Fruit fly (Drosophila melanogaster) whole organism, adult: ENCODE measurements around the gene CG14130.

ENCODE experiments used
- CG11617 ChIP-seq: fragments of 200-800 bp; sonication (Bioruptor generic); optimal IDR thresholded peaks from 2 replicates; lab custom pipeline; 2017; ENCODE audit warnings: mild to moderate bottlenecking, missing biosample characterization, missing genetic modification reagents, missing genetic modification characterization
- CG12768 ChIP-seq: fragments of 200-800 bp; sonication (Bioruptor generic); optimal IDR thresholded peaks from 2 replicates; lab custom pipeline; 2017; ENCODE audit warnings: missing biosample characterization, missing genetic modification characterization, mild to moderate bottlenecking, moderate library complexity, missing genetic modification reagents
- CG14711 ChIP-seq: fragments of 200-800 bp; sonication (Bioruptor generic); optimal IDR thresholded peaks from 2 replicates; lab custom pipeline; 2018; ENCODE audit warnings: missing biosample characterization, mild to moderate bottlenecking, missing genetic modification characterization, moderate library complexity
- CG1620 ChIP-seq: fragments of 200-800 bp; sonication (Bioruptor generic); optimal IDR thresholded peaks from 2 replicates; lab custom pipeline; 2016; ENCODE audit warnings: missing biosample characterization, missing genetic modification characterization
- CG33017 ChIP-seq: fragments of 200-800 bp; sonication (Bioruptor generic); optimal IDR thresholded peaks from 2 replicates; lab custom pipeline; 2018; ENCODE audit warnings: missing biosample characterization, mild to moderate bottlenecking, missing genetic modification characterization, moderate library complexity
- CG5204 ChIP-seq: fragments of 200-800 bp; sonication (Bioruptor generic); optimal IDR thresholded peaks from 2 replicates; lab custom pipeline; 2016; ENCODE audit warnings: missing biosample characterization, missing genetic modification characterization
- CG7045 ChIP-seq: fragments of 200-800 bp; sonication (Bioruptor generic); optimal IDR thresholded peaks from 2 replicates; lab custom pipeline; 2017; ENCODE audit warnings: missing biosample characterization, mild to moderate bottlenecking, missing genetic modification characterization
- CG7101 ChIP-seq: fragments of 200-800 bp; sonication (Bioruptor generic); optimal IDR thresholded peaks from 2 replicates; lab custom pipeline; 2018; ENCODE audit warnings: missing biosample characterization, mild to moderate bottlenecking, missing genetic modification characterization, moderate library complexity
- Clk ChIP-seq: fragments of 200-800 bp; sonication (Bioruptor generic); optimal IDR thresholded peaks from 2 replicates; lab custom pipeline; 2017; ENCODE audit warnings: missing biosample characterization, missing genetic modification characterization
- Crg-1 ChIP-seq: fragments of 200-800 bp; sonication (Bioruptor generic); optimal IDR thresholded peaks from 2 replicates; lab custom pipeline; 2016; ENCODE audit warnings: missing biosample characterization, missing genetic modification characterization
- Hr96 ChIP-seq: fragments of 200-800 bp; sonication (Bioruptor generic); optimal IDR thresholded peaks from 2 replicates; lab custom pipeline; 2016; ENCODE audit warnings: missing biosample characterization, missing genetic modification characterization
- Mnt ChIP-seq: fragments of 200-800 bp; sonication (Bioruptor generic); optimal IDR thresholded peaks from 2 replicates; lab custom pipeline; 2016; ENCODE audit warnings: missing biosample characterization, mild to moderate bottlenecking, missing genetic modification characterization
- bab1 ChIP-seq: fragments of 200-800 bp; sonication (Bioruptor generic); optimal IDR thresholded peaks from 3 replicates; lab custom pipeline; 2019; ENCODE audit warnings: missing biosample characterization, mild to moderate bottlenecking, missing genetic modification characterization, moderate library complexity
- cic ChIP-seq: fragments of 200-800 bp; sonication (Bioruptor generic); optimal IDR thresholded peaks from 2 replicates; lab custom pipeline; 2017; ENCODE audit warnings: missing biosample characterization, mild to moderate bottlenecking, missing genetic modification characterization, moderate library complexity
- cnc ChIP-seq, 2 experiments: fragments of >200 bp; optimal IDR thresholded peaks; 2 replicates each; lab custom pipeline; 2017
- kay ChIP-seq: fragments of 200-800 bp; sonication (Bioruptor generic); peaks from one replicate; lab custom pipeline; 2016; ENCODE audit warnings: missing biosample characterization, missing genetic modification characterization, borderline replicate concordance
- ovo ChIP-seq: fragments of 200-800 bp; sonication (Bioruptor generic); optimal IDR thresholded peaks from 2 replicates; lab custom pipeline; 2016; ENCODE audit warnings: missing biosample characterization, missing genetic modification characterization
- pad ChIP-seq: fragments of 200-800 bp; sonication (Bioruptor generic); optimal IDR thresholded peaks from 3 replicates; lab custom pipeline; 2017; ENCODE audit warnings: missing biosample characterization, missing genetic modification characterization, mild to moderate bottlenecking, moderate library complexity, missing genetic modification reagents
- tj ChIP-seq: fragments of 200-800 bp; sonication (Bioruptor generic); optimal IDR thresholded peaks from 3 replicates; lab custom pipeline; 2017; ENCODE audit warnings: missing biosample characterization, mild to moderate bottlenecking, missing genetic modification characterization, moderate library complexity
- toe ChIP-seq: fragments of 200-800 bp; sonication (Bioruptor generic); optimal IDR thresholded peaks from 2 replicates; lab custom pipeline; 2016; ENCODE audit warnings: missing biosample characterization, missing genetic modification characterization

Gene CG14130

DNA sequence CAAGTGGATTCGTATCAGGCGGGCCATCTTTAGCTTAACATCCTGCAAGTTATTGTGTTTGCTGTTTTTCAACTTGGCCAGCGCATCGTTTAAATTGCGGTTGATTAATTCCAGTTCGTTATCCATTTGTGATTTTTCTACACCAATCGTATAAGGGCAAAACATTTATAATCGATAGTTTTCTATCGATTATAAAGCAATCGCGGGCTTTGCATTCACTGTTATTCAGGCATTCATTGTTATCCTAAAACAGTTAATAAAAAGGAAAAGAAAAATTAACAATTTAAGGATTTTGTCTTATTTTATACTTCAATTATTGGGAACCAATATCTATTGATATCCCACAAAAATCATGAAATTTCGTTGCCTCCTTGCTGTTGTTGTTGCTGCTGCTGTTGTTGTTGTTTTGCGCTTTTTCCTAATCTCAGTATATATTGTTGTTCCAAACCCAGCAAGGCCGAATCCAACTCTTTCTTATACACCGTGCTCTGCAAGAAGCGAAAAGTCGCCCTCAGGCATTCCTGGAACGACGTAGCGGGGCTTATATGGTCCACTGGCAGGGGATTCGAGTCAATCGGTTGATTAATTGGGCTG is 10.4 kb downstream of the CG14130 start, which contains the start of gene CG32095:
TSS of gene CG32095 (minus strand) at position 173 of the 594 bp plus-strand sequence.
- TF ChIP-seq bab1 (GFP tag; lab: Kevin White, UChicago) (no peak), Hr96 (GFP tag; lab: Kevin White, UChicago) (no peak), CG1620 (GFP tag; lab: Kevin White, UChicago) (no peak), Clk (no peak), CG5204 (GFP tag; lab: Kevin White, UChicago) (no peak), CG7045 (GFP tag; lab: Kevin White, UChicago) (no peak), toe (GFP tag; lab: Kevin White, UChicago) (no peak), CG14711 (no peak), CG7101 (tag; lab: Kevin White, UChicago) (no peak), cnc (optimal IDR thresholded peaks at IDR 0.05; lab: Kevin White, UChicago) (no peak), kay (no peak)

DNA sequence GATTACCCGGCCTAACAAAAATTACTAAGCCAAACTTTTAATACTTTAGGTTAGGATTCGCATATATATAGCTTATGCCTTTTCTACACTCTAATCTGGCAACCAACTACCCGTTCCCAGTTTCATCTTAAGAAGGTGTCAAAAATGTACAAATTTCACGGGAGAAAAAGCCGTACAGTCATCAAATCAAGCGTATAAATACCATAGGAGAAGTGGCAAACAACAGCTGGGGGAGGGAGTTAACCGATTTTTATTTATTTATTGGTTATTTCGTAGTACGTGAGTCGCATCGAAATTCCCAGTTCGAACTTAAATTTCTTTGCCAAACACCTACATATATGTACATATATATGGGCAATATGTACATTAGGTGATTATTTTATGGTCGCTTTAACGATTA is 13.5 kb downstream of the CG14130 start, which contains the start of gene CG7264:
TSS of gene CG7264 (plus strand) at position 301 of the 400 bp plus-strand sequence.
- TF ChIP-seq Hr96 (GFP tag; lab: Kevin White, UChicago) (no peak), CG7045 (GFP tag; lab: Kevin White, UChicago) (no peak), CG33017 (tag; lab: Kevin White, UChicago) (no peak), CG1620 (GFP tag; lab: Kevin White, UChicago) (no peak), bab1 (GFP tag; lab: Kevin White, UChicago) (no peak), ovo (GFP tag; lab: Kevin White, UChicago) (no peak), cnc (optimal IDR thresholded peaks at IDR 0.05; lab: Kevin White, UChicago) (no peak), Clk (no peak), Crg-1 (GFP tag; lab: Kevin White, UChicago) (no peak), Mnt (GFP tag; lab: Kevin White, UChicago) (no peak), CG12768 (GFP tag; lab: Kevin White, UChicago) (no peak), toe (GFP tag; lab: Kevin White, UChicago) (no peak), pad (GFP tag; lab: Kevin White, UChicago) (no peak), kay (no peak)

DNA sequence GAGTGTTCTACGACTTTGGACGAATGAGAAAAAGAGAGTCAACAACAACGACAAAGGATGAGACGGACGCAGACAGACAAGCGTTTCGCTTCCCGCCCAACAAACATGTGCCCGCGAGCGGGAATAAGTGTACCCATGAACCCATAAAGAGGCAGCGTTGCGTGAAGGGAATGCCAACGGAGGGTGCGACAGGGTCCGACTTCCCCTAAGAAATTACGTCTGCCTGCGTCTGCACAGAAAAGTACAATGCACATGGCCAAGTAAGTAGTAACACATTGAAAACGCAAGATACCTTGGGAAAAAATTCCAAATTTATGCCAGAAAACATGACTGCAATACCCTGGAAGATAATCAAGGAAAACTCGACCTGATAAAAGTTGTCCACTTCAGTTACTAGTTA is 16.0 kb downstream of the CG14130 start:
- TF ChIP-seq CG7101 (tag; lab: Kevin White, UChicago) (no peak), CG12768 (GFP tag; lab: Kevin White, UChicago) (no peak), toe (GFP tag; lab: Kevin White, UChicago) (no peak), Mnt (GFP tag; lab: Kevin White, UChicago) (no peak), CG11617 (GFP tag; lab: Kevin White, UChicago) (no peak), cnc (optimal IDR thresholded peaks at IDR 0.05; lab: Kevin White, UChicago) (no peak), CG7045 (GFP tag; lab: Kevin White, UChicago) (no peak)

DNA sequence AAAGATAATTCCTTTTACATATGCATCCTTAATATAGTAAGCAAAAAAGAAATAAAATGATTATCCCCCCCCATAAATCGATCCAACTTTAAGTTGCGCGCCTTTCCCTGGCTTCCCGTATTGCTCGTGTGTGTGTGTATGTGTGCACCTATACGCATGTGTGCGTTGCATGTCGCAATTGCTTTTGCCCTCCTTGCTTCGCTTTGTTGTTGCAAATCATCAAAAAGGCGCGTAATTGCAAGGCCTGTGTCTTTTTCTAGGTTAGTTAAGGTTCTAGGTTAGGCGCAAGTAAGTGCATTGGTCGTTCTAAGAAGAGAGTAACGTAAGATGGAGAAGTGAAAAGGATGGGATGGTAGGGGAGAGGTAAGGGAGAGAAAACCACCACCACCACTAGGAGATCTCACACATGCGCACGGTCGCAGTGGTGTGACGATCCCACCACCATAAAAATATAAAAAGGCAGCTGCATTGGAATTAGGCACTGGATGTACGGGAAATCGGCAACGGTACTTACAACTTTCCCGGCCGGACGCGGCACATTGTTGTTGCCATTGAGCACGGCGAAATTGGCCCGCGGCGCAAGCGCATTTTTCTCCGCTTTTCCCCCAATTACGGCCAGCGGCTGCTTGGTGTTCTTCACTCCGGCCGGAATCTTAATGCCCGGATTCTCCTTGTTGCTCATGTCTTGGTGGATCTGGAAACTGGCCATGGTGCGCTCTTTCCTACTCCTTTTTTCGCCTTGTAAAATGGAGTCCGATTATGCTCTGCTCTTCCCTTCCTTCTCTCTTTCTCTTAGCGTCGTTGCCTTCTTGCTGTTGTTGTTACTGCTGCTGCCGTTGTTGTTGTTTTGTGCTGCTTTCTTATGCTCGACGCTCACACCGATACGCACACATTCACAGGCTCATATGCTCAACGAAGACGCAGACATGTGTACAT is 17.4 kb downstream of the CG14130 start:
- TF ChIP-seq kay (no peak), CG5204 (GFP tag; lab: Kevin White, UChicago) (no peak), Clk (no peak), pad (GFP tag; lab: Kevin White, UChicago) (peak; percentile 7), cic (GFP tag; lab: Kevin White, UChicago) (no peak), CG7045 (GFP tag; lab: Kevin White, UChicago) (no peak), tj (GFP tag; lab: Kevin White, UChicago) (no peak), toe (GFP tag; lab: Kevin White, UChicago) (no peak)

DNA sequence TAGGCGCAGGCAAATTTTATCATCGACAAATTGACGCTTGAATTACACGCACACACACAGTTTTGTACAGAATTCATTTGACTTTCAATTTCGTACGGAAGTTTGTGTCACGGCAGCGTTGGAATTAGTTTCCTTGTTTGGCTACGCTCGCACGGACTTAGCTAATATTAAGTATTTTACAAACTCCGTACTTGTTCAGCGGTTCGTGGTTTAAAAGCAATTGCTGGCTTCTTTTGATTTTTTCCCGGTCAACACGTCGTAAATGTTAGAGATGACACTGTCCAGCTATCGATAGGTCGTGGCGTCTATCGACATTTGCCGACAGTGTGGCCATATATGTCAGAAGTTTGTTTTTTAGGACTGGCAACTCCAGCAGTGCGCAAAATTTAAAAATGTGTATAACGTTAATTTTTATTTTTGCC is 18.1 kb downstream of the CG14130 start, which contains the start of gene CycA:
TSS of gene CycA (minus strand) at position 283 of the 422 bp plus-strand sequence.
- TF ChIP-seq Hr96 (GFP tag; lab: Kevin White, UChicago), result no peak
- no peak for TF ChIP-seq Clk
- TF ChIP-seq bab1 (GFP tag; lab: Kevin White, UChicago), result peak; percentile 31
- no peak for TF ChIP-seq CG12768 (GFP tag; lab: Kevin White, UChicago)
- TF ChIP-seq pad (GFP tag; lab: Kevin White, UChicago), result no peak
- no peak for TF ChIP-seq cnc (optimal IDR thresholded peaks at IDR 0.05; lab: Kevin White, UChicago)

DNA sequence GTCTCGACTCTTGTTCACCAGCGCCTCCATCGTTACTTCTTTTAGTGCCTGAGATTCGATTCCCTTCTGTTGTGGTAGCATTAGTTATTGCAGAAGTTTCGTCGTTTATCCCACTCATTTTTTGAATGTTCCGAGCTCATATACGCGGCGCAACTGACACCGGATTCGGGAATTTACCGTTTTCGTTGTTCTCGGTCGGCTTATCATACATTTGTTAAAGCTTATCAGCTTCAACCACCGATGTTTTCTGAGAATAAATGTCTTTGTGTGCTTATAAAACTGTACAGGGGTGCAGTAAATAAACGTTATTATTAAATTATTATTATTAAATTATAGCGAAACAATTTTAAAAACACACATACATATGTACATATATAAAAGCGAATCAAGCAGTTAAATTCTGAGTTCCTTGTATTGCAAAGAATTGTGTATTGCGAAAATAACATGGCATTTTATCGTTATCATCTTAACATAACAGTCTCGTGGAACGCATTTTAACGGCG is 21.4 kb downstream of the CG14130 start, which contains the start of gene CG43064:
TSS of gene CG43064 (minus strand) at position 147 of the 503 bp plus-strand sequence.
- TF ChIP-seq CG33017 (tag; lab: Kevin White, UChicago) (no peak), Crg-1 (GFP tag; lab: Kevin White, UChicago) (no peak), ovo (GFP tag; lab: Kevin White, UChicago) (no peak), Mnt (GFP tag; lab: Kevin White, UChicago) (no peak), pad (GFP tag; lab: Kevin White, UChicago) (no peak), cnc (optimal IDR thresholded peaks at IDR 0.05; lab: Kevin White, UChicago) (no peak), cic (GFP tag; lab: Kevin White, UChicago) (no peak), Hr96 (GFP tag; lab: Kevin White, UChicago) (no peak), CG1620 (GFP tag; lab: Kevin White, UChicago) (no peak), CG12768 (GFP tag; lab: Kevin White, UChicago) (no peak), CG5204 (GFP tag; lab: Kevin White, UChicago) (no peak), CG14711 (no peak), CG7045 (GFP tag; lab: Kevin White, UChicago) (no peak), CG11617 (GFP tag; lab: Kevin White, UChicago) (no peak), kay (no peak), bab1 (GFP tag; lab: Kevin White, UChicago) (no peak), tj (GFP tag; lab: Kevin White, UChicago) (no peak)
